Fruit fly (Drosophila melanogaster) whole organism, embryonic: ENCODE results near the gene CG14567.

Experiments used
- CG1024 ChIP-seq: fragments of 200-800 bp; sonication (Bioruptor generic); IDR thresholded peaks from 2 replicates; pipeline ENCODE4 v1.3.6; 2022; ENCODE audit warnings: missing biosample characterization, missing genetic modification characterization
- CG12299 ChIP-seq: fragments of 200-800 bp; sonication (Bioruptor generic); optimal IDR thresholded peaks from 2 replicates; lab custom pipeline; 2018; ENCODE audit warnings: missing biosample characterization, mild to moderate bottlenecking, missing genetic modification characterization
- CG12391 ChIP-seq: fragments of 200-800 bp; sonication (Bioruptor generic); optimal IDR thresholded peaks from 3 replicates; lab custom pipeline; 2018; ENCODE audit warnings: missing biosample characterization, mild to moderate bottlenecking, missing genetic modification characterization, moderate library complexity
- CG13624 ChIP-seq: fragments of 200-800 bp; sonication (Bioruptor generic); optimal IDR thresholded peaks from 2 replicates; lab custom pipeline; 2016; ENCODE audit warnings: missing biosample characterization, missing genetic modification characterization
- CG17612 ChIP-seq: fragments of 200-800 bp; sonication (Bioruptor generic); IDR thresholded peaks from 2 replicates; pipeline ENCODE4 v1.3.6; 2022; ENCODE audit warnings: missing biosample characterization, missing genetic modification characterization
- CG18011 ChIP-seq: fragments of 200-800 bp; sonication (Bioruptor generic); optimal IDR thresholded peaks from 2 replicates; lab custom pipeline; 2017; ENCODE audit warnings: missing biosample characterization, missing genetic modification characterization, mild to moderate bottlenecking, moderate library complexity, missing genotype
- CG3163 ChIP-seq: fragments of 200-800 bp; sonication (Bioruptor generic); optimal IDR thresholded peaks from 3 replicates; lab custom pipeline; 2016; ENCODE audit warnings: missing biosample characterization, missing genetic modification characterization
- CG33557 ChIP-seq: fragments of 200-800 bp; sonication (Bioruptor generic); optimal IDR thresholded peaks from 2 replicates; lab custom pipeline; 2019; ENCODE audit warnings: missing biosample characterization, mild to moderate bottlenecking, missing genetic modification characterization, moderate library complexity
- CG42726 ChIP-seq: fragments of 200-800 bp; sonication (Bioruptor generic); IDR thresholded peaks from 2 replicates; pipeline ENCODE4 v1.3.6; 2022; ENCODE audit warnings: missing biosample characterization, missing genetic modification characterization; ENCODE audit not compliant: partially characterized antibody
- CG4820 ChIP-seq: fragments of 200-800 bp; sonication (Bioruptor generic); optimal IDR thresholded peaks from 3 replicates; lab custom pipeline; 2016; ENCODE audit warnings: missing biosample characterization, missing genetic modification characterization
- CG5180 ChIP-seq: fragments of 200-800 bp; sonication (Bioruptor generic); optimal IDR thresholded peaks from 3 replicates; lab custom pipeline; 2017; ENCODE audit warnings: missing biosample characterization, missing genetic modification characterization, mild to moderate bottlenecking, moderate library complexity, missing genetic modification reagents
- CG8765 ChIP-seq: fragments of 200-800 bp; sonication (Bioruptor generic); IDR thresholded peaks from 2 replicates; pipeline ENCODE4 v1.3.6; 2022; ENCODE audit warnings: missing biosample characterization, missing genetic modification characterization
- D19A ChIP-seq: fragments of 200-800 bp; optimal IDR thresholded peaks from 3 replicates; lab custom pipeline; 2019; ENCODE audit warnings: missing biosample characterization, mild to moderate bottlenecking, missing genetic modification characterization, moderate library complexity
- Dbx ChIP-seq: fragments of 200-800 bp; sonication (Bioruptor generic); IDR thresholded peaks from 3 replicates; pipeline ENCODE4 v1.3.6; 2022; ENCODE audit warnings: missing biosample characterization, missing genetic modification characterization
- E2f1 ChIP-seq: fragments of 200-800 bp; sonication (Bioruptor generic); IDR thresholded peaks from 2 replicates; pipeline ENCODE4 v1.3.6; 2022; ENCODE audit warnings: missing biosample characterization, missing genetic modification characterization
- Eip74EF ChIP-seq, 2 experiments: fragments of 200-800 bp in 1 of 2; fragments of >200 bp in 1 of 2; sonication (Bioruptor generic) in 1 of 2; optimal IDR thresholded peaks; 2 replicates each; lab custom pipeline; 2017 to 2019; ENCODE audit warnings: missing biosample characterization in 2 of 2, missing genetic modification characterization in 2 of 2, mild to moderate bottlenecking in 1 of 2, moderate library complexity in 1 of 2
- Ets65A ChIP-seq: fragments of 200-800 bp; sonication (Bioruptor generic); peaks from one replicate; lab custom pipeline; 2016; ENCODE audit warnings: missing biosample characterization, missing genetic modification characterization
- HLH3B ChIP-seq: fragments of 200-800 bp; sonication (Bioruptor generic); IDR thresholded peaks from 2 replicates; pipeline ENCODE4 v1.3.6; 2022; ENCODE audit warnings: missing biosample characterization, missing genetic modification characterization
- HLHmδ ChIP-seq: fragments of 200-800 bp; sonication (Bioruptor generic); optimal IDR thresholded peaks from 2 replicates; lab custom pipeline; 2018; ENCODE audit warnings: missing biosample characterization, mild to moderate bottlenecking, missing genetic modification characterization, moderate library complexity
- HmgD ChIP-seq: fragments of 200-800 bp; sonication (Bioruptor generic); optimal IDR thresholded peaks from 3 replicates; lab custom pipeline; 2016; ENCODE audit warnings: missing biosample characterization, missing genetic modification characterization
- Jarid2 ChIP-seq: fragments of 200-800 bp; sonication (Bioruptor generic); optimal IDR thresholded peaks from 3 replicates; lab custom pipeline; 2017; ENCODE audit warnings: mild to moderate bottlenecking, missing biosample characterization, missing genetic modification reagents, missing genetic modification characterization
- Mes4 ChIP-seq: fragments of 200-800 bp; sonication (Bioruptor generic); optimal IDR thresholded peaks from 2 replicates; lab custom pipeline; 2016; ENCODE audit warnings: missing biosample characterization, missing genetic modification characterization
- Opbp ChIP-seq: fragments of 200-800 bp; sonication (Bioruptor generic); IDR thresholded peaks from 3 replicates; pipeline ENCODE4 v1.3.6; 2022; ENCODE audit warnings: missing biosample characterization, missing genetic modification characterization; ENCODE audit not compliant: partially characterized antibody
- PHDP ChIP-seq: fragments of 200-800 bp; sonication (Bioruptor generic); optimal IDR thresholded peaks from 3 replicates; lab custom pipeline; 2018; ENCODE audit warnings: missing biosample characterization, mild to moderate bottlenecking, missing genetic modification characterization, moderate library complexity
- Tbp ChIP-seq: fragments of >200 bp; optimal IDR thresholded peaks from 2 replicates; lab custom pipeline; 2018; ENCODE audit warnings: missing biosample characterization, missing genetic modification characterization
- amos ChIP-seq: fragments of 200-800 bp; sonication (Bioruptor generic); IDR thresholded peaks from 2 replicates; pipeline ENCODE4 v1.3.6; 2022; ENCODE audit warnings: missing biosample characterization, missing genetic modification characterization; ENCODE audit not compliant: partially characterized antibody
- cg ChIP-seq: fragments of 200-800 bp; sonication (Bioruptor generic); optimal IDR thresholded peaks from 3 replicates; lab custom pipeline; 2019; ENCODE audit warnings: missing biosample characterization, mild to moderate bottlenecking, missing genetic modification characterization, moderate library complexity
- chinmo ChIP-seq: fragments of 200-800 bp; sonication (Bioruptor generic); IDR thresholded peaks from 4 replicates; pipeline ENCODE4 v1.3.6; 2022; ENCODE audit warnings: missing biosample characterization, missing genetic modification characterization; ENCODE audit not compliant: partially characterized antibody
- crol ChIP-seq: fragments of 200-800 bp; sonication (Bioruptor generic); IDR thresholded peaks from 2 replicates; pipeline ENCODE4 v1.3.6; 2022; ENCODE audit warnings: missing biosample characterization, missing genetic modification characterization
- gcm ChIP-seq: fragments of 200-800 bp; sonication (Bioruptor generic); optimal IDR thresholded peaks from 2 replicates; lab custom pipeline; 2019; ENCODE audit warnings: missing biosample characterization, mild to moderate bottlenecking, missing genetic modification characterization, moderate library complexity
- insv ChIP-seq, 2 experiments: fragments of 200-800 bp; sonication (Bioruptor generic); optimal IDR thresholded peaks; 3 replicates each; lab custom pipeline; 2016 to 2018; ENCODE audit warnings: missing biosample characterization in 2 of 2, missing genetic modification characterization in 2 of 2
- kni ChIP-seq: fragments of 200-800 bp; sonication (Bioruptor generic); optimal IDR thresholded peaks from 3 replicates; lab custom pipeline; 2017; ENCODE audit warnings: mild to moderate bottlenecking, missing biosample characterization, missing genetic modification reagents, missing genetic modification characterization
- sens-2 ChIP-seq: fragments of 200-800 bp; sonication (Bioruptor generic); IDR thresholded peaks from 2 replicates; pipeline ENCODE4 v1.3.6; 2022; ENCODE audit warnings: missing biosample characterization, missing genetic modification characterization
- sima ChIP-seq: fragments of 200-800 bp; sonication (Bioruptor generic); optimal IDR thresholded peaks from 2 replicates; lab custom pipeline; 2016; ENCODE audit warnings: missing biosample characterization, missing genetic modification characterization
- tup ChIP-seq: fragments of 200-800 bp; sonication (Bioruptor generic); optimal IDR thresholded peaks from 2 replicates; lab custom pipeline; 2016; ENCODE audit warnings: missing biosample characterization, mild to moderate bottlenecking, missing genetic modification characterization, moderate library complexity
- twi ChIP-seq: fragments of 200-800 bp; optimal IDR thresholded peaks from 2 replicates; lab custom pipeline; 2019; ENCODE audit warnings: missing biosample characterization, mild to moderate bottlenecking, missing genetic modification characterization, moderate library complexity
- z ChIP-seq: fragments of 200-800 bp; sonication (Bioruptor generic); IDR thresholded peaks from 3 replicates; pipeline ENCODE4 v1.3.6; 2022; ENCODE audit warnings: missing biosample characterization, missing genetic modification characterization
- zfh1 ChIP-seq: fragments of 200-800 bp; sonication (Bioruptor generic); IDR thresholded peaks from 3 replicates; pipeline ENCODE4 v1.3.6; 2022; ENCODE audit warnings: missing biosample characterization, missing genetic modification characterization

Gene CG14567

DNA sequence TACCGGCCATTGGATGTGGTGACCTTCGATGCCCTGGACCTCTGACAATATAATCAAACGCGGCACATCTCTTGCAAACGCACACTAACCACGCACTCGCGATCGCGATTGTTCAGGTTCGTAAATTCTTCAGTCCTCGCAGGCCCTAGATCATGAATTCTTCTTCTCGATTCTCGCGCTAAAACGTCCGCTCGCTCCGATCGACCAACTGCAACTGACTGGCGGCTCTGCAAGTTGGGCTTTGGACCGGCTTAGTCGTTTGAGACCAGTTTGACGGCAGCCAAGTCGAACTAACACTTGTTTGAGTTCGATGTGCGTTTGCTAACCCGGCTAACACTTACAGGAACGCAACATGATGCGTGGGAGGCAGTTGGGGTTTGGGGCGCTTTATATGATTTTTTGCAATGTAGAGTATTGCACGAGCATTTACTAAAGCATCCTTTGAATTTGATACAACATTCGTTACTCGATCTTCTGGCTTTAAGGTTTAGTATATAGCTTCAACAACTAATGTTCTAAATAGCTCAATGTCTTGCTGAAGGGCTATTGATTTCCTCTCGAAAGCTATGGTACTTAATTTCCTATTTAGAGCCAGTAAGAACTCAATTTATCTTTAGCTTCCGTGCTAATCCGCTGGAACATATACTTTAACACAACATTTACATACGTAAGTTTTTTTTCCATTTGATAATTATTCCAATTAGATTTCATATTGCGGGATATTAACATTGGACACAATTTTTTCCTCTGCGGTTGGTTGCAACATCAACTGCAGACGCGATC lies 31.9 kb downstream of the CG14567 start, which contains the start of gene CG32447:
Gene CG32447, minus strand, starts transcription at position 222 of the 783 bp plus-strand sequence.
- TF ChIP-seq Dbx = no peak
- no peak for TF ChIP-seq sens-2
- TF ChIP-seq twi (tag; lab: Kevin White, UChicago) = no peak
- TF ChIP-seq CG3163 (GFP tag; lab: Kevin White, UChicago) = no peak
- peak; percentile 82 for TF ChIP-seq Jarid2 (GFP tag; lab: Kevin White, UChicago)
- TF ChIP-seq CG18011 (GFP tag; lab: Kevin White, UChicago) = no peak
- TF ChIP-seq HmgD = no peak
- TF ChIP-seq CG1024 = 0 out of 2 replicates have a peak, but pooled peaks have one; percentile 26
- peak; percentile 29 for TF ChIP-seq Tbp
- TF ChIP-seq CG42726 (GFP tag; lab: Robert Waterston, UW) = 0 out of 2 replicates have a peak, but pooled peaks have one; percentile 13
- peak in 1 of 2 experiments; percentile 78 for TF ChIP-seq insv (GFP tag; optimal IDR thresholded peaks at IDR 0.05; lab: Kevin White, UChicago)
- no peak for TF ChIP-seq sima (GFP tag; lab: Kevin White, UChicago)
- no peak for TF ChIP-seq HLH3B (GFP tag; lab: Robert Waterston, UW)
- TF ChIP-seq CG33557 (GFP tag; lab: Kevin White, UChicago) = no peak
- peak; percentile 17 for TF ChIP-seq HLHmδ
- TF ChIP-seq amos (GFP tag; lab: Robert Waterston, UW) = 0 out of 2 replicates have a peak, but pooled peaks have one; percentile 14
- no peak for TF ChIP-seq E2f1
- 0 out of 3 replicates have a peak, but pooled peaks have one; percentile 17 for TF ChIP-seq zfh1 (GFP tag; lab: Robert Waterston, UW)
- TF ChIP-seq Opbp = peak; percentile 44; the same call in 1 of the 3 replicates
- TF ChIP-seq chinmo (GFP tag; lab: Robert Waterston, UW) = 0 out of 4 replicates have a peak, but pooled peaks have one; percentile 55
- peak; percentile 23 for TF ChIP-seq Ets65A (GFP tag; lab: Kevin White, UChicago)
- peak; percentile 16 for TF ChIP-seq CG4820
- TF ChIP-seq CG13624 (GFP tag; lab: Kevin White, UChicago) = no peak
- TF ChIP-seq z (GFP tag; lab: Robert Waterston, UW) = no peak
- peak; percentile 98 for TF ChIP-seq CG5180
- TF ChIP-seq CG12391 (tag; lab: Kevin White, UChicago) = no peak

DNA sequence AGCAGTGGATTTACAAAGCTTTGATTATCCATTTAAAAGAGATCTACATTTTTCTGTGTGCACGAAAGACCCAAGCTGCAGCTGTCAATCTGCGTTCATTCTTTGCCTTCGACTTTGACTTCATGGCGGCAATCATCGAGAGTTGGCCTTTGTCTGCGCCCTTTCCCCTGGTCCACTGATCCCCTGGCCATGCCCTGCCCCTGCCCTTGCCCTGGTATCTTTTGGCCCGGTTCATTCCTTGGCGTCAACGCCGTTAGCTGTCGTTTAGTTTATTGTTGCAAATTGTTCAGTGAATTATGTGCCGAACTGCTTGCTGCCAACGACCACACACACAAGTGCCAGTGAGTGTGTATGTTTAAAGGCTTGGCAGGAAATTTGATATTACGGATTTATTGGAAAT lies 37.3 kb downstream of the CG14567 start:
- TF ChIP-seq CG12299 (tag; lab: Kevin White, UChicago) = no peak
- TF ChIP-seq crol = peak; percentile 61
- TF ChIP-seq PHDP (tag; lab: Kevin White, UChicago) = no peak

DNA sequence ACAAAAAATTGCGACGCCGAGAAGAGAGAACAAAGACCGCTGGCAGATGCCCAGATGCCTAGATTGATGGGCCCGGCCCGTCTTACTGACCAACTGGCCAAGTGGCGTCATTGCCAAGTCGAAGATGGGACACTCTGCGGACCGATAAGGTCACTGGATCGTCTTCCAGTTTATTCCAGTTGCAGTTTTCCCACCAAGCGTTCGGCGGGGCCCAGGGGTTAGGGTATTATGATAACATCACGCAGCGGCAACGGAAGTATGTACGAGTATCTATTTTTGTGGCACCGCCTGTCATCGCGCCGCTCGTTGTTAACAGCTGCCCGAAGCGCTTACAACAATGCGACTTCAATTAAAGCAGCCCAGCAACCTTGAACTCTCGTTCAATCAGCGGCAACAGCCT lies 38.2 kb downstream of the CG14567 start:
- TF ChIP-seq Mes4 (GFP tag; lab: Kevin White, UChicago) = no peak
- TF ChIP-seq D19A = peak; percentile 59
- TF ChIP-seq Ets65A (GFP tag; lab: Kevin White, UChicago) = peak; percentile 59

DNA sequence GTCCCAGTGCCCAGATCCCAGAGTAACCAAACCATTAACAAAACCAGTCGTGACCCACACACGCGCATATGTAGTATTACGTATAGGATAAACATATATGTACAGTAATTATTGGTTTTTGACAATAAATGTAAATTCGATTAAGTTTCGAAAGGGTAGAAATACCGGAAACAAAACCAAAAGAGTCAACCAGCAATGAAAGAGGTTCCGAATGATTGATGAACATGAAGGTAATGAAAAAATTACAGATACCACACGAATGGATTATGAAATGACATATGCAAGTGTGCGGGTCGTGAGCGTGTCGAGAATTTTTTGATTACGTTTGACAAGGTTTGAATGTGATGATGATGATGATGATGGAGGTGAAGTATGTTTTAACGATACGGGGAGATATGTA lies 43.6 kb downstream of the CG14567 start:
- TF ChIP-seq kni (GFP tag; lab: Kevin White, UChicago) (peak; percentile 82), chinmo (GFP tag; lab: Robert Waterston, UW) (0 out of 4 replicates have a peak, but pooled peaks have one; percentile 41), tup (GFP tag; lab: Kevin White, UChicago) (no peak), gcm (GFP tag; lab: Kevin White, UChicago) (peak; percentile 26), CG17612 (GFP tag; lab: Robert Waterston, UW) (no peak), Eip74EF (GFP tag; optimal IDR thresholded peaks at IDR 0.05; lab: Kevin White, UChicago) (peak in 1 of 2 experiments; percentile 58), cg (GFP tag; lab: Kevin White, UChicago) (peak; percentile 10), CG8765 (GFP tag; lab: Robert Waterston, UW) (no peak)
